Fruit fly (Drosophila melanogaster) whole organism, embryonic: Measurements from ENCODE around the gene yellow-e.

Source experiments
- Antp ChIP-seq: fragments of 200-800 bp; sonication (Bioruptor generic); optimal IDR thresholded peaks from 3 replicates; lab custom pipeline; 2016; ENCODE audit warnings: missing biosample characterization, missing genetic modification characterization
- C15 ChIP-seq: fragments of 200-800 bp; sonication (Bioruptor generic); IDR thresholded peaks from 3 replicates; pipeline ENCODE4 v1.3.6; 2022; ENCODE audit warnings: missing biosample characterization, missing genetic modification characterization
- CG10321 ChIP-seq: fragments of 200-800 bp; sonication (Bioruptor generic); IDR thresholded peaks from 2 replicates; pipeline ENCODE4 v1.3.6; 2022; ENCODE audit warnings: missing biosample characterization, missing genetic modification characterization
- CG10462 ChIP-seq: fragments of 200-800 bp; sonication (Bioruptor generic); optimal IDR thresholded peaks from 2 replicates; lab custom pipeline; 2016; ENCODE audit warnings: missing biosample characterization, missing genetic modification characterization
- CG11247 ChIP-seq: fragments of 200-800 bp; sonication (Bioruptor generic); IDR thresholded peaks from 2 replicates; pipeline ENCODE4 v1.3.6; 2022; ENCODE audit warnings: missing biosample characterization, missing genetic modification characterization
- CG11560 ChIP-seq: fragments of 200-800 bp; sonication (Bioruptor generic); IDR thresholded peaks from 3 replicates; pipeline ENCODE4 v1.3.6; 2022; ENCODE audit warnings: missing biosample characterization, missing genetic modification characterization
- CG14667 ChIP-seq: fragments of 200-800 bp; sonication (Bioruptor generic); IDR thresholded peaks from 2 replicates; pipeline ENCODE4 v1.3.6; 2022; ENCODE audit warnings: missing biosample characterization, missing genetic modification characterization
- CG1603 ChIP-seq: fragments of 200-800 bp; sonication (Bioruptor generic); optimal IDR thresholded peaks from 2 replicates; lab custom pipeline; 2019; ENCODE audit warnings: missing biosample characterization, mild to moderate bottlenecking, missing genetic modification characterization, moderate library complexity
- CG1647 ChIP-seq: fragments of 200-800 bp; sonication (Bioruptor generic); optimal IDR thresholded peaks from 3 replicates; lab custom pipeline; 2016; ENCODE audit warnings: missing biosample characterization, missing genetic modification characterization
- CG16813 ChIP-seq: fragments of 200-800 bp; sonication (Bioruptor generic); IDR thresholded peaks from 3 replicates; pipeline ENCODE4 v1.3.6; 2022; ENCODE audit warnings: missing biosample characterization, missing genetic modification characterization; ENCODE audit not compliant: partially characterized antibody
- CG17385 ChIP-seq: fragments of 200-800 bp; sonication (Bioruptor generic); optimal IDR thresholded peaks from 3 replicates; lab custom pipeline; 2018; ENCODE audit warnings: missing biosample characterization, mild to moderate bottlenecking, missing genetic modification characterization
- CG18599 ChIP-seq: fragments of 200-800 bp; sonication (Bioruptor generic); optimal IDR thresholded peaks from 3 replicates; lab custom pipeline; 2017; ENCODE audit warnings: missing biosample characterization, missing genetic modification characterization, mild to moderate bottlenecking, moderate library complexity, missing genetic modification reagents
- CG30020 ChIP-seq: fragments of 200-800 bp; optimal IDR thresholded peaks from 2 replicates; lab custom pipeline; 2019; ENCODE audit warnings: missing biosample characterization, mild to moderate bottlenecking, missing genetic modification characterization, moderate library complexity
- CG3281 ChIP-seq: fragments of 200-800 bp; sonication (Bioruptor generic); optimal IDR thresholded peaks from 3 replicates; lab custom pipeline; 2017; ENCODE audit warnings: missing biosample characterization, mild to moderate bottlenecking, missing genetic modification characterization
- CG3407 ChIP-seq: fragments of 200-800 bp; sonication (Bioruptor generic); optimal IDR thresholded peaks from 2 replicates; lab custom pipeline; 2018; ENCODE audit warnings: missing biosample characterization, mild to moderate bottlenecking, missing genetic modification characterization
- D19B ChIP-seq: fragments of 200-800 bp; sonication (Bioruptor generic); optimal IDR thresholded peaks from 2 replicates; lab custom pipeline; 2017; ENCODE audit warnings: missing biosample characterization, mild to moderate bottlenecking, missing genetic modification characterization
- Dref ChIP-seq: fragments of 200-800 bp; sonication (Bioruptor generic); IDR thresholded peaks from 2 replicates; pipeline ENCODE4 v1.3.6; 2022; ENCODE audit warnings: missing biosample characterization, missing genetic modification characterization
- Elba2 ChIP-seq: fragments of 200-800 bp; sonication (Bioruptor generic); optimal IDR thresholded peaks from 3 replicates; lab custom pipeline; 2016; ENCODE audit warnings: missing biosample characterization, missing genetic modification characterization
- HHEX ChIP-seq: fragments of 200-800 bp; sonication (Bioruptor generic); optimal IDR thresholded peaks from 3 replicates; lab custom pipeline; 2017; ENCODE audit warnings: missing biosample characterization, mild to moderate bottlenecking, missing genetic modification characterization, missing genetic modification reagents
- Hmx ChIP-seq: fragments of 200-800 bp; sonication (Bioruptor generic); optimal IDR thresholded peaks from 2 replicates; lab custom pipeline; 2016; ENCODE audit warnings: missing biosample characterization, missing genetic modification characterization
- Hr39 ChIP-seq: fragments of >200 bp; optimal IDR thresholded peaks from 2 replicates; lab custom pipeline; 2017
- Mes4 ChIP-seq: fragments of 200-800 bp; sonication (Bioruptor generic); optimal IDR thresholded peaks from 2 replicates; lab custom pipeline; 2016; ENCODE audit warnings: missing biosample characterization, missing genetic modification characterization
- NFAT ChIP-seq: fragments of 200-800 bp; sonication (Bioruptor generic); IDR thresholded peaks from 2 replicates; pipeline ENCODE4 v1.3.6; 2022; ENCODE audit warnings: missing biosample characterization, missing genetic modification characterization
- Neu2 ChIP-seq: fragments of 200-800 bp; sonication (Bioruptor generic); optimal IDR thresholded peaks from 3 replicates; lab custom pipeline; 2016; ENCODE audit warnings: missing biosample characterization, missing genetic modification characterization, borderline replicate concordance
- Nf-YC ChIP-seq: fragments of 200-800 bp; optimal IDR thresholded peaks from 3 replicates; lab custom pipeline; 2019; ENCODE audit warnings: missing biosample characterization, mild to moderate bottlenecking, missing genetic modification characterization, moderate library complexity
- PHDP ChIP-seq: fragments of 200-800 bp; sonication (Bioruptor generic); optimal IDR thresholded peaks from 3 replicates; lab custom pipeline; 2018; ENCODE audit warnings: missing biosample characterization, mild to moderate bottlenecking, missing genetic modification characterization, moderate library complexity
- Rx ChIP-seq: fragments of 200-800 bp; sonication (Bioruptor generic); IDR thresholded peaks from 2 replicates; pipeline ENCODE4 v1.3.6; 2022; ENCODE audit warnings: missing biosample characterization, missing genetic modification characterization
- Sox100B ChIP-seq: fragments of 200-800 bp; sonication (Bioruptor generic); optimal IDR thresholded peaks from 3 replicates; lab custom pipeline; 2018; ENCODE audit warnings: missing biosample characterization, mild to moderate bottlenecking, missing genetic modification characterization
- Spps ChIP-seq: fragments of 200-800 bp; sonication (Bioruptor generic); optimal IDR thresholded peaks from 2 replicates; lab custom pipeline; 2018; ENCODE audit warnings: missing biosample characterization, mild to moderate bottlenecking, missing genetic modification characterization
- Ssrp ChIP-seq: fragments of 200-800 bp; sonication (Bioruptor generic); optimal IDR thresholded peaks from 2 replicates; lab custom pipeline; 2018; ENCODE audit warnings: missing biosample characterization, mild to moderate bottlenecking, missing genetic modification characterization, moderate library complexity
- Tbp ChIP-seq: fragments of >200 bp; optimal IDR thresholded peaks from 2 replicates; lab custom pipeline; 2018; ENCODE audit warnings: missing biosample characterization, missing genetic modification characterization
- Usf ChIP-seq: fragments of 200-800 bp; sonication (Bioruptor generic); optimal IDR thresholded peaks from 2 replicates; lab custom pipeline; 2017; ENCODE audit warnings: missing genotype, missing biosample characterization, missing genetic modification characterization
- Xbp1 ChIP-seq: fragments of 200-800 bp; sonication (Bioruptor generic); optimal IDR thresholded peaks from 3 replicates; lab custom pipeline; 2016; ENCODE audit warnings: missing biosample characterization, mild to moderate bottlenecking, missing genetic modification characterization
- bsh ChIP-seq, 2 experiments: fragments of 200-800 bp; sonication (Bioruptor generic); optimal IDR thresholded peaks; 2 replicates each; lab custom pipeline; 2017 to 2018; ENCODE audit warnings: mild to moderate bottlenecking in 2 of 2, missing biosample characterization in 2 of 2, missing genetic modification characterization in 2 of 2, moderate library complexity in 1 of 2
- cas ChIP-seq: fragments of 200-800 bp; sonication (Bioruptor generic); IDR thresholded peaks from 2 replicates; pipeline ENCODE4 v1.3.6; 2022; ENCODE audit warnings: missing biosample characterization, missing genetic modification characterization
- cato ChIP-seq: fragments of 200-800 bp; sonication (Bioruptor generic); optimal IDR thresholded peaks from 2 replicates; lab custom pipeline; 2016; ENCODE audit warnings: missing biosample characterization, missing genetic modification characterization, borderline replicate concordance
- cg ChIP-seq: fragments of 200-800 bp; sonication (Bioruptor generic); optimal IDR thresholded peaks from 3 replicates; lab custom pipeline; 2019; ENCODE audit warnings: missing biosample characterization, mild to moderate bottlenecking, missing genetic modification characterization, moderate library complexity
- corto ChIP-seq: fragments of 200-800 bp; sonication (Bioruptor generic); optimal IDR thresholded peaks from 2 replicates; lab custom pipeline; 2016; ENCODE audit warnings: missing biosample characterization, mild to moderate bottlenecking, missing genetic modification characterization, moderate library complexity
- emc ChIP-seq: fragments of 200-800 bp; sonication (Bioruptor generic); optimal IDR thresholded peaks from 2 replicates; lab custom pipeline; 2016; ENCODE audit warnings: missing biosample characterization, missing genetic modification characterization
- lab ChIP-seq: fragments of 200-800 bp; sonication (Bioruptor generic); optimal IDR thresholded peaks from 3 replicates; lab custom pipeline; 2017; ENCODE audit warnings: missing biosample characterization, missing genetic modification characterization, mild to moderate bottlenecking, moderate library complexity, missing genetic modification reagents
- lbe ChIP-seq: fragments of 200-800 bp; sonication (Bioruptor generic); optimal IDR thresholded peaks from 2 replicates; lab custom pipeline; 2016; ENCODE audit warnings: missing biosample characterization, mild to moderate bottlenecking, missing genetic modification characterization
- lmd ChIP-seq: fragments of 200-800 bp; sonication (Bioruptor generic); IDR thresholded peaks from 2 replicates; pipeline ENCODE4 v1.3.6; 2022; ENCODE audit warnings: missing biosample characterization, missing genetic modification characterization
- nmo ChIP-seq: fragments of 200-800 bp; sonication (Bioruptor generic); optimal IDR thresholded peaks from 2 replicates; lab custom pipeline; 2018; ENCODE audit warnings: missing biosample characterization, mild to moderate bottlenecking, missing genetic modification characterization, moderate library complexity
- nom ChIP-seq: fragments of 200-800 bp; sonication (Bioruptor generic); optimal IDR thresholded peaks from 2 replicates; lab custom pipeline; 2017; ENCODE audit warnings: missing biosample characterization, missing genetic modification characterization, mild to moderate bottlenecking, moderate library complexity, missing genetic modification reagents
- tap ChIP-seq: fragments of 200-800 bp; optimal IDR thresholded peaks from 3 replicates; lab custom pipeline; 2019; ENCODE audit warnings: missing biosample characterization, mild to moderate bottlenecking, missing genetic modification characterization, moderate library complexity
- vnd ChIP-seq: fragments of 200-800 bp; sonication (Bioruptor generic); IDR thresholded peaks from 3 replicates; pipeline ENCODE4 v1.3.6; 2022; ENCODE audit warnings: missing biosample characterization, missing genetic modification characterization; ENCODE audit not compliant: partially characterized antibody
- wek ChIP-seq: fragments of 200-800 bp; sonication (Bioruptor generic); optimal IDR thresholded peaks from 3 replicates; lab custom pipeline; 2018; ENCODE audit warnings: missing biosample characterization, mild to moderate bottlenecking, missing genetic modification characterization, moderate library complexity
- zen2 ChIP-seq: fragments of 200-800 bp; sonication (Bioruptor generic); IDR thresholded peaks from 3 replicates; pipeline ENCODE4 v1.3.6; 2022; ENCODE audit warnings: missing biosample characterization, missing genetic modification characterization; ENCODE audit not compliant: partially characterized antibody

Gene yellow-e

DNA sequence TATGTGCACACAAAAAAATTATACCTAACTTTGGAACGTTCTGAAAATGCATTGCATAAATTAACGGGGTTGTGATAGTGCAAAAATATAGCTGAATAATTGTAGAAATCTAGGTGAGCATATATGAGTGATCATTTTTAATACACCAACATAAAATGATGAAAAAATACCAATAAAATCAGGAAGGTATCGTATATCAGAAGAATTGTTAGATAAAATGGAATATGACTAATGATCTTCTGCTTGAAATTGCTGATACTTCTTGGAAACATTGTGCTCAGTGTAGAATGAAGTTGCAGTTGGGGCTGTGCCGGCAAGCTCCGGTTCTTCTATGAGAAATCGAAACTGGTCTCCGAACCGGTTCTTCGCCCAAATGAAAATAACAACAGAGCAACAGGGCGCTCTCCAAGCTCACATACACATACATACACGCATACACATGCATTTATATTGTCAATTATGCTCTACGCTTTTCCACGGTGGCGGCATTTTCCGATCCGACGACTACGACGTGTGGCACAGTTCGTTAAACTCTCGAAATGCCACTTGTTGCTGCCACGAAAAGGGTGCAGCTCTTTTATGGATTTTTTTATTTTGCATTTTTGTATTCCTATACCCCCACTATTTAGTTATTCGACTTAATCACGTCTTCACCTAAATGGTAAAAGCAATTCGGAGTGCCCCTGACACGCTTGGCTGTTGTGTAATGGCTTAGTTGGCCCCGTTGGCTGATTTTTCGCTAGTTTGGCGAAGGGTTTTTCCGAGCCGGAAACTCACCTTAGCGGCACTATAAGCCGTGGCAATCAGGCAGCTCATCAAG lies 14.0 kb downstream of the yellow-e start (continued):
- TF ChIP-seq Ssrp (tag; lab: Kevin White, UChicago) (peak; percentile 92), nom (GFP tag; lab: Kevin White, UChicago) (peak; percentile 91), emc (GFP tag; lab: Kevin White, UChicago) (peak; percentile 31), Hr39 (lab: Kevin White, UChicago) (no peak), lmd (GFP tag; lab: Robert Waterston, UW) (peak; percentile 90), Hmx (GFP tag; lab: Kevin White, UChicago) (peak; percentile 32), wek (GFP tag; lab: Kevin White, UChicago) (peak; percentile 61), CG11247 (GFP tag; lab: Robert Waterston, UW) (peak; percentile 60), Dref (no peak), Nf-YC (tag; lab: Kevin White, UChicago) (peak; percentile 74), bsh (GFP tag; optimal IDR thresholded peaks at IDR 0.05; lab: Kevin White, UChicago) (peak; percentile 90 to 91), Mes4 (peak; percentile 83), vnd (GFP tag; lab: Robert Waterston, UW) (no peak), Spps (peak; percentile 78), lab (peak; percentile 88), Usf (GFP tag; lab: Kevin White, UChicago) (peak; percentile 78), CG10321 (GFP tag; lab: Robert Waterston, UW) (peak; percentile 56; the same call in 1 of the 2 replicates), Elba2 (no peak), CG14667 (GFP tag; lab: Robert Waterston, UW) (peak; percentile 79), CG3407 (GFP tag; lab: Kevin White, UChicago) (peak; percentile 75), CG17385 (peak; percentile 87), CG18599 (GFP tag; lab: Kevin White, UChicago) (peak; percentile 79), HHEX (GFP tag; lab: Kevin White, UChicago) (peak; percentile 84), Neu2 (peak; percentile 9), Tbp (GFP tag; lab: Kevin White, UChicago) (no peak), cg (GFP tag; lab: Kevin White, UChicago) (peak; percentile 76), Xbp1 (GFP tag; lab: Kevin White, UChicago) (peak; percentile 90), Rx (GFP tag; lab: Robert Waterston, UW) (peak; percentile 81), CG11560 (tag; lab: Robert Waterston, UW) (peak; percentile 62; the same call in 2 of the 3 replicates), zen2 (no peak), cas (GFP tag; lab: Robert Waterston, UW) (0 out of 2 replicates have a peak, but pooled peaks have one; percentile 41), nmo (GFP tag; lab: Kevin White, UChicago) (peak; percentile 94), CG10462 (peak; percentile 86), CG16813 (GFP tag; lab: Robert Waterston, UW) (no peak), lbe (peak; percentile 69), cato (peak; percentile 77), PHDP (tag; lab: Kevin White, UChicago) (peak; percentile 91), D19B (GFP tag; lab: Kevin White, UChicago) (peak; percentile 71), Antp (GFP tag; lab: Kevin White, UChicago) (peak; percentile 88), CG30020 (tag; lab: Kevin White, UChicago) (peak; percentile 69), corto (GFP tag; lab: Kevin White, UChicago) (peak; percentile 48), NFAT (GFP tag; lab: Robert Waterston, UW) (peak; percentile 58), CG3281 (GFP tag; lab: Kevin White, UChicago) (peak; percentile 84), Sox100B (GFP tag; lab: Kevin White, UChicago) (peak; percentile 85), C15 (GFP tag; lab: Robert Waterston, UW) (peak; percentile 63; the same call in 1 of the 3 replicates), CG1647 (GFP tag; lab: Kevin White, UChicago) (peak; percentile 72), tap (peak; percentile 82), CG1603 (tag; lab: Kevin White, UChicago) (peak; percentile 80)
